Worm (Caenorhabditis elegans): Measurements from ENCODE around the gene F47B10.5.

F47B10.5 gene

DNA sequence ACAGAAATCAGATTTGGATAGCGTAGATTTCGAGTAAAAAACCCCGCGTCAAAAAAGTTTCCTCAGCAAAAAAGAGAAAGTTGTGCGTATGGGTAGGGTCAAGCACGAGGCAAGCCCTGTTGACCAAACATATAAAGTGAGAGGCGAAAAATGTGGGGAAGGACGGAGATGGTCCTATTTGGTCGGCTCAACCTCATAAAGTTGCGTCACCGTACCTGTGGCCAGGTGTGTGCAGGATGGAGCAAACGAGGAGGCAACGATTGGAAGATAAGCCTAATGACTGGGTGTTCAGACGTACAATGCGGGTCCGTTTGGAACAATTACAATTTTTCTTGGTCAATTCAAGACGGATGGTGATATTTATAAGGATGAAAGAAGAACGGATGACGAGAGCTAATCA, 36.8 kb upstream of the F47B10.5 start:
- no peak for TF ChIP-seq vab-7 (GFP tag; IDR thresholded peaks at IDR 0.05)
- TF ChIP-seq F37D6.2 (tag; optimal IDR thresholded peaks at IDR 0.05), result no peak
- TF ChIP-seq ama-1 (optimal IDR thresholded peaks at IDR 0.05), result no peak
- TF ChIP-seq ztf-11 (tag; optimal IDR thresholded peaks at IDR 0.05), result no peak
- no peak for TF ChIP-seq nhr-111 (GFP tag; optimal IDR thresholded peaks at IDR 0.05)
- no peak for TF ChIP-seq arid-1 (GFP tag; conservative IDR thresholded peaks at IDR 0.05)
- TF ChIP-seq zip-11 (GFP tag; IDR thresholded peaks at IDR 0.05), result no peak
- TF ChIP-seq madf-9 (GFP tag; conservative IDR thresholded peaks at IDR 0.05), result no peak
- TF ChIP-seq saeg-2 (GFP tag; IDR thresholded peaks at IDR 0.05), result no peak
- no peak for TF ChIP-seq pha-4 (GFP tag; IDR thresholded peaks at IDR 0.05)
- TF ChIP-seq pha-4 (tag; optimal IDR thresholded peaks at IDR 0.05), result no peak

DNA sequence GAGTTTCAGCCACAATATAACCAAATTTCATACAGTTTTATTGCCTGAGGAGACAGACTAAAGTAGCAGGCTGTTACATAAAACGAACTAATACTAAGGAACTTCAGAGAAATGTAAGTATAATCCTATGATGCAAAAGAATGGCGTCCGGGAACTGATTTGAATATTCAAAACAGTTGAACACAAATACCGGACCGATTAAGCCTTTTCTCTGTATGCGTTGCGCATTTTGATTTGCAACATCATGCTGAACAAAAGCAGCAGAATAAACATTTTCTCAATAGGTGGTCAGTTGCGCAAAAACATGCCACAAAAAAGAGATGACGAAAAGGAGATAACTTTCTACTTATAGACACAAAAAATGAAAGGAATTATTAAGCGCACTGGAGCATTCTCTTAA, 33.7 kb upstream of the F47B10.5 start:
- TF ChIP-seq nhr-6 (tag; optimal IDR thresholded peaks at IDR 0.05) (no peak), spr-3 (GFP tag; optimal IDR thresholded peaks at IDR 0.05) (no peak), nhr-11 (tag; optimal IDR thresholded peaks at IDR 0.05) (no peak), egl-27 (tag; optimal IDR thresholded peaks at IDR 0.05) (no peak), F44E2.7 (GFP tag; IDR thresholded peaks at IDR 0.05) (no peak), hmg-1.1 (GFP tag; IDR thresholded peaks at IDR 0.05) (no peak), unc-62 (GFP tag; optimal IDR thresholded peaks at IDR 0.05 in 1 of 2) (peak in 1 of 2 experiments; percentile 95), unc-62 (tag; optimal IDR thresholded peaks at IDR 0.05) (no peak), jun-1 (tag; optimal IDR thresholded peaks at IDR 0.05) (no peak), daf-16 (GFP tag; optimal IDR thresholded peaks at IDR 0.05) (no peak), daf-16 (tag; optimal IDR thresholded peaks at IDR 0.05) (no peak)

DNA sequence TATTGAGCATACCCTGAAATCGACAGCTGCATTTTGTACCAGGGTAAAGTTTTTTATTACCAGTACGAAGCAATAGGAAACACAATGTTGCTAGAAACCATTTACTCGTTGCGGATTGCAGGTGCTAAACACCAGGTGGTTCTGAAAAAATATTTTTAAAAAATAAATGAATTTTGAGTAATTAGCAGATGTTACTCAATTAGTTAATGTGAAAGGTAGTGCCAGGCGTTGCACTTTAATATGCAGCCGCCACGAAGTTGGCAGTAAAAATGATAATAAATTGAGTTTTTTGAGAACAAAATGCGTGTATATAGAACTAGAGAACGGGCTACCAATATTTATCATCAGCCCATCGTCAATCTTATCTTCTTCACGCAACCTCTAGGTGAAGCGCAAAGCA, 29.3 kb upstream of the F47B10.5 start, which contains the start of gene nstp-9:
nstp-9 (minus strand) TSS at position 101 of the 400 bp plus-strand sequence.
- no peak for TF ChIP-seq pqm-1 (tag; optimal IDR thresholded peaks at IDR 0.05)
- no peak for TF ChIP-seq cey-2 (tag; optimal IDR thresholded peaks at IDR 0.05; ENCODE audit: borderline replicate concordance, insufficient read depth)
- TF ChIP-seq mdl-1 (tag; optimal IDR thresholded peaks at IDR 0.05), result no peak
- TF ChIP-seq arid-1 (GFP tag; conservative IDR thresholded peaks at IDR 0.05), result no peak
- TF ChIP-seq ztf-7 (tag; optimal IDR thresholded peaks at IDR 0.05), result no peak
- no peak for TF ChIP-seq lin-15B (tag; optimal IDR thresholded peaks at IDR 0.05)
- TF ChIP-seq saeg-2 (GFP tag; IDR thresholded peaks at IDR 0.05), result no peak
- no peak for TF ChIP-seq nhr-11 (tag; optimal IDR thresholded peaks at IDR 0.05)
- no peak for TF ChIP-seq mxl-2 (GFP tag; conservative IDR thresholded peaks at IDR 0.05)
- TF ChIP-seq D1046.2 (GFP tag; IDR thresholded peaks at IDR 0.05), result no peak
- no peak for TF ChIP-seq F37D6.2 (tag; optimal IDR thresholded peaks at IDR 0.05)
- no peak for TF ChIP-seq mxl-3 (GFP tag; optimal IDR thresholded peaks at IDR 0.05)
- TF ChIP-seq duxl-1 (tag; optimal IDR thresholded peaks at IDR 0.05; ENCODE audit: poor library complexity), result no peak
- no peak for TF ChIP-seq Y5F2A.4 (GFP tag; optimal IDR thresholded peaks at IDR 0.05)
- TF ChIP-seq Y105C5A.15 (GFP tag; IDR thresholded peaks at IDR 0.05), result no peak

DNA sequence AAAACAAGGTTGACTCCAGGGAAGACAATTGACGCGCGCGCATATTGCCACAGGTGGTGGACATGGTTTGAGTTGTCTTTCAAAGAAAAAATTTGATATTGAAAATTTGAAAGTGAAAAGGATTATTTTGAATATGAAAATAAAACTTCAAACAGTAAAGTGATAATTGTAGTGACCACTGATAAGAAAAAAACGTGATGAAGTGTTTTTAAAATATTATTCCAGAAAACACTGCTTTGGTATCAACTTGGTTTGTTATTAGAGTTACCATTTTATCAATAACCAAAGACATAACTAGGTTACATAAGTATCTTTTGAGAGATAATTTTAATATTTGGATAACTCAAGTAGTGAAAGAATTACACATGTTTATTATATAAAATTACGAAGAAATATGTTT, 25.8 kb upstream of the F47B10.5 start:
- TF ChIP-seq ceh-44 (GFP tag; IDR thresholded peaks at IDR 0.05) (no peak), zip-2 (tag; optimal IDR thresholded peaks at IDR 0.05) (no peak), ama-1 (optimal IDR thresholded peaks at IDR 0.05) (no peak), hmg-1.1 (GFP tag; IDR thresholded peaks at IDR 0.05) (no peak), nhr-25 (tag; optimal IDR thresholded peaks at IDR 0.05; ENCODE audit: borderline replicate concordance, insufficient read depth) (no peak), mdl-1 (tag; optimal IDR thresholded peaks at IDR 0.05) (no peak), skn-1 (tag; optimal IDR thresholded peaks at IDR 0.05) (no peak), lir-3 (tag; optimal IDR thresholded peaks at IDR 0.05) (no peak), spr-3 (GFP tag; optimal IDR thresholded peaks at IDR 0.05) (no peak), saeg-2 (GFP tag; IDR thresholded peaks at IDR 0.05) (no peak), pha-4 (GFP tag; IDR thresholded peaks at IDR 0.05) (no peak), pha-4 (tag; optimal IDR thresholded peaks at IDR 0.05) (no peak), hlh-11 (tag; optimal IDR thresholded peaks at IDR 0.05) (peak; percentile 29), lin-15B (tag; optimal IDR thresholded peaks at IDR 0.05) (no peak), Y5F2A.4 (GFP tag; optimal IDR thresholded peaks at IDR 0.05) (no peak), daf-19 (GFP tag; conservative IDR thresholded peaks at IDR 0.05) (no peak), ZK546.5 (tag; optimal IDR thresholded peaks at IDR 0.05) (no peak), attf-4 (tag; optimal IDR thresholded peaks at IDR 0.05) (no peak), Y75B8A.6 (GFP tag; IDR thresholded peaks at IDR 0.05) (no peak), egl-43 (GFP tag; IDR thresholded peaks at IDR 0.05) (no peak), jun-1 (tag; optimal IDR thresholded peaks at IDR 0.05) (no peak), nhr-102 (tag; optimal IDR thresholded peaks at IDR 0.05) (no peak), aha-1 (tag) (no peak), nhr-41 (GFP tag; IDR thresholded peaks at IDR 0.05) (no peak), daf-16 (GFP tag; optimal IDR thresholded peaks at IDR 0.05) (no peak), daf-16 (tag; optimal IDR thresholded peaks at IDR 0.05) (peak; percentile 95)

Data from whole organism, L4 larva.